Worm (Caenorhabditis elegans) whole organism, midembryonic: ENCODE measurements around the gene Y57E12B.11.

Source experiments
- T22C8.4 ChIP-seq: fragments of 200-800 bp; sonication (Bioruptor generic); IDR thresholded peaks from 2 replicates; pipeline ENCODE4 v1.3.6; 2022; ENCODE audit warnings: missing genetic modification characterization, missing compliant biosample characterization
- flt-1 ChIP-seq: fragments of 200-800 bp; sonication (Bioruptor generic); IDR thresholded peaks from 2 replicates; pipeline ENCODE4 v1.3.6; 2022; ENCODE audit warnings: missing genetic modification characterization, missing compliant biosample characterization
- klf-2 ChIP-seq: fragments of 200-800 bp; sonication (Bioruptor generic); conservative IDR thresholded peaks from 2 replicates; pipeline ENCODE4 v1.3.6; 2022; ENCODE audit warnings: missing genetic modification reagents, missing genetic modification characterization, missing compliant biosample characterization
- ztf-23 ChIP-seq: fragments of 200-800 bp; sonication (Bioruptor generic); IDR thresholded peaks from 2 replicates; pipeline ENCODE4 v1.3.6; 2022; ENCODE audit warnings: missing genetic modification reagents, missing genetic modification characterization, missing compliant biosample characterization

- TF ChIP-seq T22C8.4 (GFP tag; lab: Robert Waterston, UW) (no peak), ztf-23 (no peak), flt-1 (GFP tag; lab: Robert Waterston, UW) (no peak), klf-2 (GFP tag; lab: Robert Waterston, UW) (no peak)
Observed at ce11 chrV:6991771-6992170, 42.1 kb upstream of the Y57E12B.11 start, which contains the start of gene nhr-162.
